Fruit fly (Drosophila melanogaster) whole organism, embryonic: ENCODE data around the gene Cpr76Bb.

ENCODE experiments used
- Abd-B ChIP-seq: fragments of 200-800 bp; sonication (Bioruptor generic); optimal IDR thresholded peaks from 2 replicates; lab custom pipeline; 2018; ENCODE audit warnings: missing biosample characterization, mild to moderate bottlenecking, missing genetic modification characterization, moderate library complexity
- Atf6 ChIP-seq: fragments of 200-800 bp; sonication (Bioruptor generic); IDR thresholded peaks from 2 replicates; pipeline ENCODE4 v1.3.6; 2022; ENCODE audit warnings: missing biosample characterization, missing genetic modification characterization
- Bdp1 ChIP-seq: fragments of 200-800 bp; sonication (Bioruptor generic); optimal IDR thresholded peaks from 3 replicates; lab custom pipeline; 2016; ENCODE audit warnings: missing biosample characterization, missing genetic modification characterization
- CG10147 ChIP-seq: fragments of 200-800 bp; sonication (Bioruptor generic); optimal IDR thresholded peaks from 2 replicates; lab custom pipeline; 2019; ENCODE audit warnings: missing biosample characterization, mild to moderate bottlenecking, missing genetic modification characterization, moderate library complexity
- CG10274 ChIP-seq: fragments of 200-800 bp; sonication (Bioruptor generic); optimal IDR thresholded peaks from 3 replicates; lab custom pipeline; 2017; ENCODE audit warnings: missing biosample characterization, mild to moderate bottlenecking, missing genetic modification characterization
- CG11093 ChIP-seq: fragments of 200-800 bp; sonication (Bioruptor generic); IDR thresholded peaks from 3 replicates; pipeline ENCODE4 v1.3.6; 2022; ENCODE audit warnings: missing biosample characterization, missing genetic modification characterization
- CG11398 ChIP-seq: fragments of 200-800 bp; sonication (Bioruptor generic); optimal IDR thresholded peaks from 2 replicates; lab custom pipeline; 2016; ENCODE audit warnings: missing biosample characterization, missing genetic modification characterization
- CG11695 ChIP-seq: fragments of 200-800 bp; sonication (Bioruptor generic); IDR thresholded peaks from 3 replicates; pipeline ENCODE4 v1.3.6; 2022; ENCODE audit warnings: missing biosample characterization, missing genetic modification characterization
- CG12104 ChIP-seq: fragments of 200-800 bp; sonication (Bioruptor generic); optimal IDR thresholded peaks from 3 replicates; lab custom pipeline; 2016; ENCODE audit warnings: missing biosample characterization, missing genetic modification characterization
- CG12942 ChIP-seq: fragments of 200-800 bp; sonication (Bioruptor generic); optimal IDR thresholded peaks from 3 replicates; lab custom pipeline; 2016; ENCODE audit warnings: missing biosample characterization, missing genetic modification characterization
- CG15601 ChIP-seq: fragments of 200-800 bp; sonication (Bioruptor generic); optimal IDR thresholded peaks from 3 replicates; lab custom pipeline; 2019; ENCODE audit warnings: missing biosample characterization, mild to moderate bottlenecking, missing genetic modification characterization, moderate library complexity
- CG16813 ChIP-seq: fragments of 200-800 bp; sonication (Bioruptor generic); IDR thresholded peaks from 3 replicates; pipeline ENCODE4 v1.3.6; 2022; ENCODE audit warnings: missing biosample characterization, missing genetic modification characterization; ENCODE audit not compliant: partially characterized antibody
- CG16863 ChIP-seq: fragments of 200-800 bp; sonication (Bioruptor generic); optimal IDR thresholded peaks from 3 replicates; lab custom pipeline; 2016; ENCODE audit warnings: missing biosample characterization, missing genetic modification characterization
- CG2116 ChIP-seq: fragments of 200-800 bp; sonication (Bioruptor generic); optimal IDR thresholded peaks from 3 replicates; lab custom pipeline; 2018; ENCODE audit warnings: missing biosample characterization, mild to moderate bottlenecking, missing genetic modification characterization
- CG31365 ChIP-seq: fragments of 200-800 bp; sonication (Bioruptor generic); optimal IDR thresholded peaks from 2 replicates; lab custom pipeline; 2018; ENCODE audit warnings: missing biosample characterization, mild to moderate bottlenecking, missing genetic modification characterization
- CG3726 ChIP-seq: fragments of 200-800 bp; sonication (Bioruptor generic); IDR thresholded peaks from 3 replicates; pipeline ENCODE4, ENCODE4 v1.3.6; 2022; ENCODE audit warnings: missing biosample characterization, missing genetic modification characterization
- CG3847 ChIP-seq: fragments of 200-800 bp; sonication (Bioruptor generic); IDR thresholded peaks from 2 replicates; pipeline ENCODE4 v1.3.6; 2022; ENCODE audit warnings: missing biosample characterization, missing genetic modification characterization
- CG4328 ChIP-seq: fragments of 200-800 bp; sonication (Bioruptor generic); optimal IDR thresholded peaks from 3 replicates; lab custom pipeline; 2017; ENCODE audit warnings: missing biosample characterization, missing genetic modification reagents, missing genetic modification characterization
- CG4707 ChIP-seq: fragments of 200-800 bp; sonication (Bioruptor generic); optimal IDR thresholded peaks from 2 replicates; lab custom pipeline; 2018; ENCODE audit warnings: missing biosample characterization, mild to moderate bottlenecking, missing genetic modification characterization, moderate library complexity
- CG6765 ChIP-seq: fragments of 200-800 bp; sonication (Bioruptor generic); optimal IDR thresholded peaks from 3 replicates; lab custom pipeline; 2017; ENCODE audit warnings: missing biosample characterization, mild to moderate bottlenecking, missing genetic modification characterization
- CG7357 ChIP-seq: fragments of 200-800 bp; sonication (Bioruptor generic); IDR thresholded peaks from 3 replicates; pipeline ENCODE4 v1.3.6; 2022; ENCODE audit warnings: missing biosample characterization, missing genetic modification characterization
- CG9437 ChIP-seq: fragments of 200-800 bp; sonication (Bioruptor generic); optimal IDR thresholded peaks from 2 replicates; lab custom pipeline; 2018; ENCODE audit warnings: missing biosample characterization, mild to moderate bottlenecking, missing genetic modification characterization
- CG9817 ChIP-seq: fragments of 200-800 bp; sonication (Bioruptor generic); optimal IDR thresholded peaks from 2 replicates; lab custom pipeline; 2018; ENCODE audit warnings: missing biosample characterization, mild to moderate bottlenecking, missing genetic modification characterization, moderate library complexity
- CrebB ChIP-seq: fragments of 200-800 bp; sonication (Bioruptor generic); optimal IDR thresholded peaks from 3 replicates; lab custom pipeline; 2018; ENCODE audit warnings: missing biosample characterization, mild to moderate bottlenecking, missing genetic modification characterization
- Dref ChIP-seq: fragments of 200-800 bp; sonication (Bioruptor generic); IDR thresholded peaks from 2 replicates; pipeline ENCODE4 v1.3.6; 2022; ENCODE audit warnings: missing biosample characterization, missing genetic modification characterization
- E2f1 ChIP-seq: fragments of 200-800 bp; sonication (Bioruptor generic); IDR thresholded peaks from 2 replicates; pipeline ENCODE4 v1.3.6; 2022; ENCODE audit warnings: missing biosample characterization, missing genetic modification characterization
- Fer1 ChIP-seq: fragments of 200-800 bp; sonication (Bioruptor generic); optimal IDR thresholded peaks from 2 replicates; lab custom pipeline; 2017; ENCODE audit warnings: missing biosample characterization, mild to moderate bottlenecking, missing genetic modification characterization
- H2.0 ChIP-seq: fragments of 200-800 bp; sonication (Bioruptor generic); IDR thresholded peaks from 2 replicates; pipeline ENCODE4 v1.3.6; 2022; ENCODE audit warnings: missing biosample characterization, missing genetic modification characterization
- Lpt ChIP-seq: fragments of >200 bp; optimal IDR thresholded peaks from 2 replicates; lab custom pipeline; 2018; ENCODE audit warnings: missing biosample characterization, missing genetic modification characterization
- MBD-R2 ChIP-seq: fragments of 200-800 bp; sonication (Bioruptor generic); IDR thresholded peaks from 2 replicates; pipeline ENCODE4 v1.3.6; 2022; ENCODE audit warnings: missing biosample characterization, missing genetic modification characterization
- Med ChIP-seq: fragments of 200-800 bp; sonication (Bioruptor generic); peaks from one replicate; lab custom pipeline; 2016; ENCODE audit warnings: missing biosample characterization, missing genetic modification characterization, mild to moderate bottlenecking, inconsistent platforms, moderate library complexity
- Optix ChIP-seq: fragments of 200-800 bp; sonication (Bioruptor generic); IDR thresholded peaks from 3 replicates; pipeline ENCODE4 v1.3.6; 2022; ENCODE audit warnings: missing biosample characterization, missing genetic modification characterization
- Ptx1 ChIP-seq: fragments of 200-800 bp; sonication (Bioruptor generic); IDR thresholded peaks from 2 replicates; pipeline ENCODE4 v1.3.6; 2022; ENCODE audit warnings: missing biosample characterization, missing genetic modification characterization
- Sin3A ChIP-seq: fragments of >200 bp; optimal IDR thresholded peaks from 2 replicates; lab custom pipeline; 2018
- abd-A ChIP-seq: fragments of 200-800 bp; sonication (Bioruptor generic); optimal IDR thresholded peaks from 3 replicates; lab custom pipeline; 2019; ENCODE audit warnings: missing biosample characterization, mild to moderate bottlenecking, missing genetic modification characterization, moderate library complexity
- bcd ChIP-seq: fragments of 200-800 bp; sonication (Bioruptor generic); optimal IDR thresholded peaks from 2 replicates; lab custom pipeline; 2017; ENCODE audit warnings: missing biosample characterization, mild to moderate bottlenecking, missing genetic modification characterization
- bowl ChIP-seq: fragments of 200-800 bp; sonication (Bioruptor generic); IDR thresholded peaks from 2 replicates; pipeline ENCODE4 v1.3.6; 2022; ENCODE audit warnings: missing biosample characterization, missing genetic modification characterization
- caup ChIP-seq: fragments of 200-800 bp; sonication (Bioruptor generic); optimal IDR thresholded peaks from 3 replicates; lab custom pipeline; 2017; ENCODE audit warnings: missing biosample characterization, mild to moderate bottlenecking, missing genetic modification characterization, moderate library complexity; ENCODE audit not compliant: severe bottlenecking
- disco-r ChIP-seq: fragments of 200-800 bp; sonication (Bioruptor generic); optimal IDR thresholded peaks from 2 replicates; lab custom pipeline; 2016; ENCODE audit warnings: missing biosample characterization, missing genetic modification characterization
- ftz-f1 ChIP-seq: fragments of 200-800 bp; sonication (Bioruptor generic); optimal IDR thresholded peaks from 2 replicates; lab custom pipeline; 2016; ENCODE audit warnings: missing biosample characterization, missing genetic modification characterization
- gt ChIP-seq: fragments of 200-800 bp; sonication (Bioruptor generic); IDR thresholded peaks from 2 replicates; pipeline ENCODE4 v1.3.6; 2022; ENCODE audit warnings: missing biosample characterization, missing genetic modification characterization
- kay ChIP-seq: fragments of 200-800 bp; sonication (Bioruptor generic); optimal IDR thresholded peaks from 2 replicates; lab custom pipeline; 2016; ENCODE audit warnings: missing biosample characterization, missing genetic modification characterization
- ken ChIP-seq: fragments of 200-800 bp; sonication (Bioruptor generic); IDR thresholded peaks from 3 replicates; pipeline ENCODE4 v1.3.6; 2022; ENCODE audit warnings: missing biosample characterization, missing genetic modification characterization
- knrl ChIP-seq: fragments of 200-800 bp; sonication (Bioruptor generic); IDR thresholded peaks from 3 replicates; pipeline ENCODE4 v1.3.6; 2022; ENCODE audit warnings: missing biosample characterization, missing genetic modification characterization; ENCODE audit not compliant: partially characterized antibody
- mld ChIP-seq: fragments of 200-800 bp; sonication (Bioruptor generic); IDR thresholded peaks from 3 replicates; pipeline ENCODE4 v1.3.6; 2022; ENCODE audit warnings: missing biosample characterization, missing genetic modification characterization; ENCODE audit not compliant: partially characterized antibody
- org-1 ChIP-seq: fragments of 200-800 bp; sonication (Bioruptor generic); optimal IDR thresholded peaks from 2 replicates; lab custom pipeline; 2017; ENCODE audit warnings: missing biosample characterization, missing genetic modification characterization
- phol ChIP-seq: fragments of 200-800 bp; sonication (Bioruptor generic); optimal IDR thresholded peaks from 3 replicates; lab custom pipeline; 2018; ENCODE audit warnings: missing biosample characterization, mild to moderate bottlenecking, missing genetic modification characterization, moderate library complexity
- ranshi ChIP-seq: fragments of 200-800 bp; sonication (Bioruptor generic); IDR thresholded peaks from 2 replicates; pipeline ENCODE4 v1.3.6; 2022; ENCODE audit warnings: missing biosample characterization, missing genetic modification characterization
- sob ChIP-seq: fragments of 200-800 bp; sonication (Bioruptor generic); IDR thresholded peaks from 2 replicates; pipeline ENCODE4 v1.3.6; 2022; ENCODE audit warnings: missing biosample characterization, missing genetic modification characterization
- unc-4 ChIP-seq: fragments of 200-800 bp; sonication (Bioruptor generic); IDR thresholded peaks from 2 replicates; pipeline ENCODE4 v1.3.6; 2022; ENCODE audit warnings: missing biosample characterization, missing genetic modification characterization; ENCODE audit not compliant: partially characterized antibody
- zfh1 ChIP-seq: fragments of 200-800 bp; sonication (Bioruptor generic); IDR thresholded peaks from 3 replicates; pipeline ENCODE4 v1.3.6; 2022; ENCODE audit warnings: missing biosample characterization, missing genetic modification characterization

Gene Cpr76Bb

dm6 chr3L:19560695-19561246 lies 41.3 kb downstream of the Cpr76Bb start (continued):
- TF ChIP-seq disco-r (peak; percentile 83), org-1 (GFP tag; lab: Kevin White, UChicago) (peak; percentile 93), CG10147 (GFP tag; lab: Kevin White, UChicago) (peak; percentile 94), mld (GFP tag; lab: Robert Waterston, UW) (no peak), CG3726 (peak; percentile 92), caup (GFP tag; lab: Kevin White, UChicago) (peak; percentile 94), MBD-R2 (GFP tag; lab: Robert Waterston, UW) (peak; percentile 92), bcd (peak; percentile 94), CG16863 (GFP tag; lab: Kevin White, UChicago) (peak; percentile 86), CrebB (tag; lab: Kevin White, UChicago) (peak; percentile 91), CG11093 (GFP tag; lab: Robert Waterston, UW) (peak; percentile 87), CG11398 (GFP tag; lab: Kevin White, UChicago) (peak; percentile 84), Sin3A (no peak), ranshi (peak; percentile 95), CG6765 (GFP tag; lab: Kevin White, UChicago) (peak; percentile 88), phol (tag; lab: Kevin White, UChicago) (peak; percentile 95), CG2116 (GFP tag; lab: Kevin White, UChicago) (peak; percentile 68), Abd-B (GFP tag; lab: Kevin White, UChicago) (peak; percentile 95), abd-A (tag; lab: Kevin White, UChicago) (peak; percentile 28), Fer1 (peak; percentile 94), unc-4 (GFP tag; lab: Robert Waterston, UW) (no peak), CG10274 (GFP tag; lab: Kevin White, UChicago) (peak; percentile 96), Atf6 (GFP tag; lab: Robert Waterston, UW) (peak; percentile 95), ken (GFP tag; lab: Robert Waterston, UW) (peak; percentile 93), CG3847 (peak; percentile 95), CG16813 (GFP tag; lab: Robert Waterston, UW) (no peak), ftz-f1 (GFP tag; lab: Kevin White, UChicago) (peak; percentile 62), CG15601 (tag; lab: Kevin White, UChicago) (peak; percentile 95), CG4707 (GFP tag; lab: Kevin White, UChicago) (peak; percentile 90), CG9817 (peak; percentile 95), sob (GFP tag; lab: Robert Waterston, UW) (peak; percentile 96), Dref (GFP tag; lab: Robert Waterston, UW) (no peak), Ptx1 (GFP tag; lab: Robert Waterston, UW) (peak; percentile 94), knrl (GFP tag; lab: Robert Waterston, UW) (no peak), CG9437 (peak; percentile 85), Lpt (GFP tag; lab: Kevin White, UChicago) (no peak), bowl (GFP tag; lab: Robert Waterston, UW) (peak; percentile 85), H2.0 (GFP tag; lab: Robert Waterston, UW) (peak; percentile 95), CG12942 (GFP tag; lab: Kevin White, UChicago) (peak; percentile 91), E2f1 (GFP tag; lab: Robert Waterston, UW) (peak; percentile 96), Optix (peak; percentile 94), gt (GFP tag; lab: Robert Waterston, UW) (peak; percentile 87), CG4328 (GFP tag; lab: Kevin White, UChicago) (peak; percentile 94), Bdp1 (GFP tag; lab: Kevin White, UChicago) (peak; percentile 86), Med (GFP tag; lab: Kevin White, UChicago) (peak; percentile 98), zfh1 (GFP tag; lab: Robert Waterston, UW) (peak; percentile 98), CG12104 (GFP tag; lab: Kevin White, UChicago) (peak; percentile 93), kay (GFP tag; lab: Kevin White, UChicago) (peak; percentile 87), CG11695 (GFP tag; lab: Robert Waterston, UW) (peak; percentile 95), CG7357 (GFP tag; lab: Robert Waterston, UW) (peak; percentile 87), CG31365 (tag; lab: Kevin White, UChicago) (peak; percentile 65)
